Worm (Caenorhabditis elegans) whole organism, L4 larva: Measurements from ENCODE around the gene pyc-1.

Experiments used
- F10B5.3 ChIP-seq: sonication (generic microtip); optimal IDR thresholded peaks from 2 replicates; lab custom pipeline; 2016; ENCODE audit warnings: mild to moderate bottlenecking, missing genetic modification characterization, missing compliant biosample characterization
- F37D6.2 ChIP-seq: sonication (generic microtip); optimal IDR thresholded peaks from 2 replicates; lab custom pipeline; 2016; ENCODE audit warnings: mild to moderate bottlenecking, missing genetic modification characterization, missing compliant biosample characterization
- T26A8.4 ChIP-seq: fragments of 200-800 bp; sonication (Bioruptor generic); IDR thresholded peaks from 2 replicates; pipeline ENCODE4 v1.3.6; 2022; ENCODE audit warnings: missing genetic modification characterization, missing compliant biosample characterization
- ZK337.2 ChIP-seq: fragments of 200-800 bp; sonication (Bioruptor generic); IDR thresholded peaks from 2 replicates; pipeline ENCODE4 v1.3.6; 2022; ENCODE audit warnings: missing genetic modification reagents, missing genetic modification characterization, missing compliant biosample characterization
- ZK546.5 ChIP-seq, 2 experiments: sonication (generic microtip); optimal IDR thresholded peaks; 2 replicates each; lab custom pipeline; 2017; ENCODE audit warnings: missing biosample characterization in 2 of 2, missing genetic modification characterization in 2 of 2
- aha-1 ChIP-seq: fragments of 150-350 bp; peaks from one replicate; lab custom pipeline; 2014; ENCODE audit warnings: missing biosample characterization, missing genetic modification characterization
- daf-12 ChIP-seq: fragments of 150-350 bp; optimal IDR thresholded peaks from 2 replicates; lab custom pipeline; 2014; ENCODE audit warnings: missing biosample characterization, missing genetic modification reagents, missing genetic modification characterization
- daf-16 ChIP-seq, 3 experiments: sonication (generic microtip); optimal IDR thresholded peaks; 2 replicates each; lab custom pipeline; 2016 to 2017; ENCODE audit warnings: missing genetic modification characterization in 3 of 3, missing genetic modification reagents in 3 of 3, mild to moderate bottlenecking in 2 of 3, missing compliant biosample characterization in 2 of 3, missing biosample characterization in 1 of 3, moderate library complexity in 1 of 3
- dmd-8 ChIP-seq: fragments of 200-800 bp; sonication (Bioruptor generic); IDR thresholded peaks from 2 replicates; pipeline ENCODE4 v1.3.6; 2022; ENCODE audit warnings: missing genetic modification characterization, missing compliant biosample characterization
- egl-43 ChIP-seq: fragments of 200-800 bp; sonication (Bioruptor generic); IDR thresholded peaks from 2 replicates; pipeline ENCODE4 v1.3.6; 2022; ENCODE audit warnings: missing genetic modification reagents, missing genetic modification characterization, missing compliant biosample characterization
- fos-1 ChIP-seq: fragments of 150-350 bp; optimal IDR thresholded peaks from 2 replicates; lab custom pipeline; 2014; ENCODE audit warnings: missing biosample characterization, missing genetic modification characterization
- hlh-11 ChIP-seq: fragments of 200-800 bp; sonication (Bioruptor generic); optimal IDR thresholded peaks from 2 replicates; lab custom pipeline; 2018; ENCODE audit warnings: mild to moderate bottlenecking, missing genetic modification characterization, missing compliant biosample characterization
- jun-1 ChIP-seq: fragments of 150-350 bp; optimal IDR thresholded peaks from 2 replicates; lab custom pipeline; 2014; ENCODE audit warnings: missing biosample characterization, missing genetic modification reagents, missing genetic modification characterization
- lim-7 ChIP-seq: fragments of 200-800 bp; sonication (Bioruptor generic); IDR thresholded peaks from 2 replicates; pipeline ENCODE4 v1.3.6; 2022; ENCODE audit warnings: missing genetic modification characterization, missing compliant biosample characterization
- lir-3 ChIP-seq: sonication (generic microtip); optimal IDR thresholded peaks from 2 replicates; lab custom pipeline; 2016; ENCODE audit warnings: mild to moderate bottlenecking, missing genetic modification characterization, missing compliant biosample characterization
- mdt-29 ChIP-seq: fragments of 200-800 bp; sonication (Bioruptor generic); IDR thresholded peaks from 2 replicates; pipeline ENCODE4 v1.3.6; 2022; ENCODE audit warnings: missing genetic modification reagents, missing genetic modification characterization, missing compliant biosample characterization
- nhr-10 ChIP-seq: fragments of 150-350 bp; optimal IDR thresholded peaks from 2 replicates; lab custom pipeline; 2014; ENCODE audit warnings: missing biosample characterization, missing genetic modification characterization
- nhr-11 ChIP-seq: fragments of 150-350 bp; optimal IDR thresholded peaks from 2 replicates; lab custom pipeline; 2014; ENCODE audit warnings: missing biosample characterization, missing genetic modification characterization
- nhr-41 ChIP-seq: fragments of 200-800 bp; sonication (Bioruptor generic); IDR thresholded peaks from 2 replicates; pipeline ENCODE4 v1.3.6; 2022; ENCODE audit warnings: missing genetic modification reagents, missing genetic modification characterization, missing compliant biosample characterization
- nhr-42 ChIP-seq: fragments of 200-800 bp; sonication (Bioruptor generic); IDR thresholded peaks from 2 replicates; pipeline ENCODE4 v1.3.6; 2022; ENCODE audit warnings: missing genetic modification characterization, missing compliant biosample characterization
- nhr-76 ChIP-seq: fragments of 150-350 bp; optimal IDR thresholded peaks from 2 replicates; lab custom pipeline; 2014; ENCODE audit warnings: missing biosample characterization, missing genetic modification characterization
- php-3 ChIP-seq: fragments of 200-800 bp; sonication (Bioruptor generic); IDR thresholded peaks from 2 replicates; pipeline ENCODE4 v1.3.6; 2022; ENCODE audit warnings: missing genetic modification reagents, missing genetic modification characterization, missing compliant biosample characterization
- saeg-2 ChIP-seq: fragments of 200-800 bp; sonication (Bioruptor generic); IDR thresholded peaks from 2 replicates; pipeline ENCODE4 v1.3.6; 2022; ENCODE audit warnings: missing genetic modification reagents, missing genetic modification characterization, missing compliant biosample characterization
- snpc-4 ChIP-seq: fragments of 150-350 bp; optimal IDR thresholded peaks from 2 replicates; lab custom pipeline; 2014; ENCODE audit warnings: missing biosample characterization, missing genetic modification characterization
- unc-39 ChIP-seq: sonication (generic microtip); optimal IDR thresholded peaks from 2 replicates; lab custom pipeline; 2017; ENCODE audit warnings: missing biosample characterization, missing genetic modification characterization
- unc-62 ChIP-seq, 3 experiments: fragments of 150-350 bp in 1 of 3; sonication (generic microtip); optimal IDR thresholded peaks in 2 of 3; peaks in 1 of 3; 1 replicate in 1 of 3; 2 replicates in 2 of 3; lab custom pipeline; 2014 to 2017; ENCODE audit warnings: missing biosample characterization in 3 of 3, missing genetic modification characterization in 3 of 3, missing genetic modification reagents in 3 of 3, missing genotype in 1 of 3

pyc-1 gene

ce11 chrV:11844828-11845227, 22.5 kb upstream of the pyc-1 start (continued):
- no peak for TF ChIP-seq ZK546.5 (tag; optimal IDR thresholded peaks at IDR 0.05; lab: Kevin White, UChicago)
- TF ChIP-seq, all 104 proteins: peak for 17

- TF ChIP-seq mdt-29 (GFP tag; lab: Robert Waterston, UW) (no peak), unc-62 (GFP tag; optimal IDR thresholded peaks at IDR 0.05 in 1 of 2; lab: Kevin White, UChicago) (peak in 1 of 2 experiments; percentile 75), unc-62 (tag; optimal IDR thresholded peaks at IDR 0.05; lab: Kevin White, UChicago) (no peak), saeg-2 (GFP tag; lab: Robert Waterston, UW) (no peak), nhr-42 (GFP tag; lab: Robert Waterston, UW) (no peak), lim-7 (GFP tag; lab: Robert Waterston, UW) (no peak), daf-12 (tag; lab: Kevin White, UChicago) (no peak)
Measured at ce11 chrV:11843678-11844366, 21.5 kb upstream of the pyc-1 start, which contains the start of gene nphp-4. Gene nphp-4 (minus strand): TSS chrV:11843728.

DNA sequence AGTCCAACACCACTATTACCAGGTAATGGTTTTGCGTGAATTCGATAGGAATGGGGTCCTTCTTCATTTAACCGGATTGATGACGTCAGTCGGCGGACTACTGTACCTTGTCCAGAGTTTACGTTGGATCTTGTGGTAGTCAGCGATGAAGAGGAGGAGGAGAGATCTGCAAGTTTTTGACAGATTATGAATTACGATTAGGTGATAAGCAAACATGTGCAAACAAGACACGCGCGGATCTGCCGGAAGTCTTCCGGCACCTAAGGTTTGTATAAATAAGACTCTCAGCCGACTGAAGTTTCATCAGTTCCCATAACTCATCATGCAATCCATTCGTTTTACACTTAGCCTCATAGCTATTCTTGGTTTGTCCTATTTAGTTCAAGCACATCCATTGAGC, 16.9 kb upstream of the pyc-1 start, which contains the start of gene idpb-5:
TSS of gene idpb-5 (plus strand) at position 301 of the 400 bp plus-strand sequence.
- TF ChIP-seq lir-3 (tag; lab: Kevin White, UChicago) (no peak), jun-1 (no peak), dmd-8 (GFP tag; lab: Robert Waterston, UW) (no peak), nhr-11 (tag; lab: Kevin White, UChicago) (no peak)

ce11 chrV:11836073-11836472, 13.7 kb upstream of the pyc-1 start, which contains the start of gene R13H4.2:
Gene R13H4.2 (plus strand): TSS chrV:11836391.
- peak in 1 of 2 experiments; percentile 96 for TF ChIP-seq daf-16 (GFP tag; optimal IDR thresholded peaks at IDR 0.05; lab: Kevin White, UChicago)
- no peak for TF ChIP-seq daf-16 (tag; optimal IDR thresholded peaks at IDR 0.05; lab: Kevin White, UChicago)
- peak; percentile 63 for TF ChIP-seq hlh-11 (tag; lab: Kevin White, UChicago)
- no peak for TF ChIP-seq unc-62 (GFP tag; optimal IDR thresholded peaks at IDR 0.05 in 1 of 2; lab: Kevin White, UChicago)
- no peak for TF ChIP-seq unc-62 (tag; optimal IDR thresholded peaks at IDR 0.05; lab: Kevin White, UChicago)

DNA sequence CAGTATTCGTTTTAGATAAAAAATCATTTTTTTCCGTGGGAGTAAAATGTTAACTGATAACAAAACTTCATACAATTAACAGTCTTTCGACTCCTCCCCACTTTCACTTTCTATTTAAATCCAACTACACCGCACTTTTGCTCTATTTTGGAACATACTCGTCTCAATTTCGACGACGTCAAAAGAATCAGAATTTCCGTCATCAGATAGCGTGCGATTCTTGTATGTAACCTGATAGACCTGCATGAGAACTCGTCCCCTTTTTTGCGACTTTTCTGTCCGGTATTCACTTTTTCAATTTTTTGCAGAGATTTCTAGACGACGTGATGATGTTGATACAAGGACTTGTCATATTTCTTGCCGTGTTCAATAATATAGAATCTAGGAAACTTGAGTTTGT, 11.0 kb upstream of the pyc-1 start, which contains the start of gene pho-8:
TSS of gene pho-8 (plus strand) at position 301 of the 400 bp plus-strand sequence.
- no peak for TF ChIP-seq nhr-10
- no peak for TF ChIP-seq snpc-4 (tag; lab: Kevin White, UChicago)
- no peak for TF ChIP-seq F37D6.2 (tag; lab: Kevin White, UChicago)
- no peak for TF ChIP-seq egl-43 (GFP tag; lab: Robert Waterston, UW)
- TF ChIP-seq nhr-41 (GFP tag; lab: Robert Waterston, UW), result no peak
- no peak for TF ChIP-seq php-3 (GFP tag; lab: Robert Waterston, UW)
- TF ChIP-seq ZK546.5 (tag; optimal IDR thresholded peaks at IDR 0.05; lab: Kevin White, UChicago), result no peak
- TF ChIP-seq ZK337.2 (GFP tag; lab: Robert Waterston, UW), result no peak
- no peak for TF ChIP-seq nhr-11 (tag; lab: Kevin White, UChicago)
- TF ChIP-seq aha-1 (tag; lab: Kevin White, UChicago), result no peak
- TF ChIP-seq T26A8.4 (GFP tag; lab: Robert Waterston, UW), result no peak
- TF ChIP-seq nhr-76 (tag; lab: Kevin White, UChicago), result no peak
- TF ChIP-seq fos-1, result no peak
- no peak for TF ChIP-seq daf-16 (GFP tag; optimal IDR thresholded peaks at IDR 0.05; lab: Kevin White, UChicago)
- no peak for TF ChIP-seq daf-16 (tag; optimal IDR thresholded peaks at IDR 0.05; lab: Kevin White, UChicago)
- no peak for TF ChIP-seq unc-39 (tag; lab: Kevin White, UChicago)

DNA sequence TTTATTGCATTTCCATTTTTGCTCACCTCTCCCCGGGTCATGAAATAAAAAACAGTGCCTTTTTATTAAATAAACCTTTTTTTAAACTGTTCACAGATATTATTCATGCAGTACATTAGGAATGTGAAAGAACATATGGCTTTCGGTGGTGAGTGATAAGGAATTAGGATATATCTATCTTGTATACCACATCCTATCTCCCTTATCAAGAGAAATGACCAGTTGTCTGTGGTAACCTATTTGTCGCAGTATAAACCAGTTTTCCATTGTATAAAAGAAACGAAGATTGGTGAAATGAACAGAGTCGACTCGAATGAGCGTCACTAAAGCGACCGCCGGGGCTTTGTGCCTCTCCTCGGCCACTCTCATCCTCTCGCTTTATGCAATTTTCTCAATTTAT, 7.0 kb upstream of the pyc-1 start, which contains the start of gene col-158:
TSS of gene col-158 (plus strand) at position 301 of the 400 bp plus-strand sequence.
- TF ChIP-seq F10B5.3 (tag; lab: Kevin White, UChicago) (no peak), unc-62 (GFP tag; optimal IDR thresholded peaks at IDR 0.05 in 1 of 2; lab: Kevin White, UChicago) (peak in 1 of 2 experiments; percentile 78), unc-62 (tag; optimal IDR thresholded peaks at IDR 0.05; lab: Kevin White, UChicago) (no peak)
